Fruit fly (Drosophila melanogaster) whole organism, adult: Measurements from ENCODE around the gene RpL36A.

Experiments
- CG14711 ChIP-seq: fragments of 200-800 bp; sonication (Bioruptor generic); optimal IDR thresholded peaks from 2 replicates; lab custom pipeline; 2018; ENCODE audit warnings: missing biosample characterization, mild to moderate bottlenecking, missing genetic modification characterization, moderate library complexity
- CG1620 ChIP-seq: fragments of 200-800 bp; sonication (Bioruptor generic); optimal IDR thresholded peaks from 2 replicates; lab custom pipeline; 2016; ENCODE audit warnings: missing biosample characterization, missing genetic modification characterization
- CG7045 ChIP-seq: fragments of 200-800 bp; sonication (Bioruptor generic); optimal IDR thresholded peaks from 2 replicates; lab custom pipeline; 2017; ENCODE audit warnings: missing biosample characterization, mild to moderate bottlenecking, missing genetic modification characterization
- Clk ChIP-seq: fragments of 200-800 bp; sonication (Bioruptor generic); optimal IDR thresholded peaks from 2 replicates; lab custom pipeline; 2017; ENCODE audit warnings: missing biosample characterization, missing genetic modification characterization
- bab1 ChIP-seq: fragments of 200-800 bp; sonication (Bioruptor generic); optimal IDR thresholded peaks from 3 replicates; lab custom pipeline; 2019; ENCODE audit warnings: missing biosample characterization, mild to moderate bottlenecking, missing genetic modification characterization, moderate library complexity
- kay ChIP-seq: fragments of 200-800 bp; sonication (Bioruptor generic); peaks from one replicate; lab custom pipeline; 2016; ENCODE audit warnings: missing biosample characterization, missing genetic modification characterization, borderline replicate concordance
- ovo ChIP-seq: fragments of 200-800 bp; sonication (Bioruptor generic); optimal IDR thresholded peaks from 2 replicates; lab custom pipeline; 2016; ENCODE audit warnings: missing biosample characterization, missing genetic modification characterization
- tj ChIP-seq: fragments of 200-800 bp; sonication (Bioruptor generic); optimal IDR thresholded peaks from 3 replicates; lab custom pipeline; 2017; ENCODE audit warnings: missing biosample characterization, mild to moderate bottlenecking, missing genetic modification characterization, moderate library complexity
- toe ChIP-seq: fragments of 200-800 bp; sonication (Bioruptor generic); optimal IDR thresholded peaks from 2 replicates; lab custom pipeline; 2016; ENCODE audit warnings: missing biosample characterization, missing genetic modification characterization

DNA sequence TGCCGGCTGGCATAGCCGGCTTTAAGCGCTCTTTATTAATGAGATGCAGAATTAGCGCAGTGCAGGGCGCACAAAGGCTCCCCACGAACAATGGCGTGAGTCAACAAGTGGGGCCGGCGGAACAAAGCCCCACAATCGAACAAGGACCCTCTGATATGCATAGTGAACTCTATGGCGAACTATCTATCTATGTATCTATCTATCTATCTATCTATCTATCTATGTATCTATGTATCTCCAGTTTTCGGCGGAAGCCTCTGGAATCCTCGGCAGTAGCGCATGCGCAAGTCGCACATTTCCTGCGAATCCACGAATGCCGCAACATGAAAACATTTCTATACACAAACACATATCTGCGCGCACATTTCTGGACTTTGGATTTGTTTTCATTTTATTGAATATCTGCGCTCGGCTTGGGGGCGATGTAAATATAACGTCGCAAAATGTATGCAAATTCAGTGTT, 42.1 kb downstream of the RpL36A start:
- TF ChIP-seq CG7045 (peak; percentile 66), tj (GFP tag; lab: Kevin White, UChicago) (no peak), kay (GFP tag; lab: Kevin White, UChicago) (peak; percentile 92), Clk (GFP tag; lab: Kevin White, UChicago) (no peak), CG14711 (tag; lab: Kevin White, UChicago) (peak; percentile 28), ovo (GFP tag; lab: Kevin White, UChicago) (no peak), toe (GFP tag; lab: Kevin White, UChicago) (no peak), CG1620 (GFP tag; lab: Kevin White, UChicago) (no peak), bab1 (no peak)
